Worm (Caenorhabditis elegans) whole organism, L2 larva: ENCODE results near the gene Y43F8B.18.

Experiments
- C34F6.9 ChIP-seq: fragments of 150-350 bp; optimal IDR thresholded peaks from 2 replicates; lab custom pipeline; 2014; ENCODE audit warnings: missing biosample characterization, missing genetic modification characterization
- F13H6.1 ChIP-seq: sonication (generic microtip); optimal IDR thresholded peaks from 2 replicates; lab custom pipeline; 2016; ENCODE audit warnings: missing genetic modification characterization, missing compliant biosample characterization
- R02D3.7 ChIP-seq: fragments of 150-350 bp; optimal IDR thresholded peaks from 2 replicates; lab custom pipeline; 2014; ENCODE audit warnings: missing biosample characterization, missing genetic modification characterization
- Y55F3AM.14 ChIP-seq: fragments of 200-800 bp; sonication (Bioruptor generic); optimal IDR thresholded peaks from 2 replicates; lab custom pipeline; 2018; ENCODE audit warnings: mild to moderate bottlenecking, missing genetic modification characterization, missing compliant biosample characterization
- ZK546.5 ChIP-seq: sonication (generic microtip); optimal IDR thresholded peaks from 2 replicates; lab custom pipeline; 2017; ENCODE audit warnings: missing biosample characterization, missing genetic modification characterization
- aly-2 ChIP-seq: fragments of 150-350 bp; optimal IDR thresholded peaks from 2 replicates; lab custom pipeline; 2014; ENCODE audit warnings: missing biosample characterization, missing genetic modification characterization
- blmp-1 ChIP-seq: sonication (generic microtip); optimal IDR thresholded peaks from 2 replicates; lab custom pipeline; 2017; ENCODE audit warnings: missing genetic modification characterization, mild to moderate bottlenecking, missing compliant biosample characterization, antibody characterized with exemption, moderate library complexity; ENCODE audit not compliant: insufficient read depth
- ceh-16 ChIP-seq: fragments of 150-350 bp; optimal IDR thresholded peaks from 2 replicates; lab custom pipeline; 2014; ENCODE audit warnings: missing biosample characterization, missing genetic modification characterization
- ceh-82 ChIP-seq: fragments of 150-350 bp; optimal IDR thresholded peaks from 2 replicates; lab custom pipeline; 2014; ENCODE audit warnings: missing biosample characterization, missing genetic modification characterization
- crh-2 ChIP-seq: sonication (generic microtip); optimal IDR thresholded peaks from 2 replicates; lab custom pipeline; 2017; ENCODE audit warnings: missing biosample characterization, missing genetic modification characterization
- egl-27 ChIP-seq: sonication (generic microtip); optimal IDR thresholded peaks from 3 replicates; lab custom pipeline; 2017; ENCODE audit warnings: missing biosample characterization, missing genetic modification reagents, missing genetic modification characterization
- elt-3 ChIP-seq: sonication (generic microtip); optimal IDR thresholded peaks from 2 replicates; lab custom pipeline; 2017; ENCODE audit warnings: missing biosample characterization, missing genetic modification characterization
- fos-1 ChIP-seq: fragments of 150-350 bp; optimal IDR thresholded peaks from 2 replicates; lab custom pipeline; 2014; ENCODE audit warnings: missing biosample characterization, missing genetic modification characterization
- gmeb-1 ChIP-seq: fragments of 150-350 bp; optimal IDR thresholded peaks from 2 replicates; lab custom pipeline; 2014; ENCODE audit warnings: missing biosample characterization, missing genetic modification characterization
- lin-11 ChIP-seq: fragments of 150-350 bp; sonication (generic microtip); optimal IDR thresholded peaks from 2 replicates; lab custom pipeline; 2014; ENCODE audit warnings: missing biosample characterization, missing genetic modification characterization, inconsistent platforms, mixed read lengths
- lin-13 ChIP-seq: fragments of 150-350 bp; optimal IDR thresholded peaks from 2 replicates; lab custom pipeline; 2014; ENCODE audit warnings: missing biosample characterization, missing genetic modification reagents, missing genetic modification characterization
- lin-39 ChIP-seq: fragments of 150-350 bp; optimal IDR thresholded peaks from 2 replicates; lab custom pipeline; 2014; ENCODE audit warnings: missing biosample characterization, missing genetic modification reagents, missing genetic modification characterization
- lsy-2 ChIP-seq, 2 experiments: fragments of 150-350 bp in 1 of 2; sonication (generic microtip) in 1 of 2; optimal IDR thresholded peaks; 2 replicates each; lab custom pipeline; 2014 to 2017; ENCODE audit warnings: missing biosample characterization in 2 of 2, missing genetic modification characterization in 2 of 2
- mab-5 ChIP-seq: fragments of 150-350 bp; optimal IDR thresholded peaks from 2 replicates; lab custom pipeline; 2014; ENCODE audit warnings: missing biosample characterization, missing genetic modification characterization
- mdl-1 ChIP-seq, 2 experiments: fragments of 150-350 bp in 1 of 2; sonication (generic microtip) in 1 of 2; optimal IDR thresholded peaks; 2 replicates each; lab custom pipeline; 2017; ENCODE audit warnings: missing biosample characterization in 2 of 2, missing genetic modification characterization in 2 of 2
- nhr-10 ChIP-seq: sonication (generic microtip); optimal IDR thresholded peaks from 2 replicates; lab custom pipeline; 2017; ENCODE audit warnings: missing biosample characterization, missing genetic modification characterization
- nhr-12 ChIP-seq: fragments of 150-350 bp; optimal IDR thresholded peaks from 2 replicates; lab custom pipeline; 2014; ENCODE audit warnings: missing biosample characterization, missing genetic modification characterization
- nhr-237 ChIP-seq: fragments of 150-350 bp; optimal IDR thresholded peaks from 2 replicates; lab custom pipeline; 2014; ENCODE audit warnings: missing biosample characterization, missing genetic modification characterization
- nhr-25 ChIP-seq: fragments of 150-350 bp; sonication (generic microtip); optimal IDR thresholded peaks from 3 replicates; lab custom pipeline; 2014; ENCODE audit warnings: missing biosample characterization, missing genetic modification characterization
- peb-1 ChIP-seq: fragments of 150-350 bp; optimal IDR thresholded peaks from 2 replicates; lab custom pipeline; 2014; ENCODE audit warnings: missing biosample characterization, missing genetic modification characterization
- sem-4 ChIP-seq: fragments of 150-350 bp; optimal IDR thresholded peaks from 2 replicates; lab custom pipeline; 2014; ENCODE audit warnings: missing biosample characterization, missing genetic modification reagents, missing genetic modification characterization
- sma-3 ChIP-seq: sonication (generic microtip); optimal IDR thresholded peaks from 2 replicates; lab custom pipeline; 2016; ENCODE audit warnings: missing genetic modification reagents, missing genetic modification characterization, missing compliant biosample characterization
- sma-9 ChIP-seq, 2 experiments: fragments of 150-350 bp in 1 of 2; sonication (generic microtip) in 1 of 2; optimal IDR thresholded peaks; 2 replicates each; lab custom pipeline; 2014 to 2016; ENCODE audit warnings: missing genetic modification characterization in 2 of 2, mild to moderate bottlenecking in 1 of 2, missing biosample characterization in 1 of 2, missing compliant biosample characterization in 1 of 2, missing genetic modification reagents in 1 of 2, moderate library complexity in 1 of 2
- snpc-4 ChIP-seq: fragments of 150-350 bp; optimal IDR thresholded peaks from 2 replicates; lab custom pipeline; 2014; ENCODE audit warnings: missing biosample characterization, missing genetic modification characterization
- unc-39 ChIP-seq: fragments of 150-350 bp; optimal IDR thresholded peaks from 2 replicates; lab custom pipeline; 2014; ENCODE audit warnings: missing biosample characterization, missing genetic modification characterization
- unc-55 ChIP-seq: fragments of 150-350 bp; sonication (generic microtip); optimal IDR thresholded peaks from 3 replicates; lab custom pipeline; 2014; ENCODE audit warnings: missing biosample characterization, missing genetic modification reagents, missing genetic modification characterization
- unc-62 ChIP-seq: fragments of 150-350 bp; optimal IDR thresholded peaks from 2 replicates; lab custom pipeline; 2014; ENCODE audit warnings: missing biosample characterization, missing genetic modification reagents, missing genetic modification characterization
- zag-1 ChIP-seq: fragments of 150-350 bp; optimal IDR thresholded peaks from 2 replicates; lab custom pipeline; 2014; ENCODE audit warnings: missing biosample characterization, missing genetic modification characterization
- ztf-1 ChIP-seq: fragments of 200-800 bp; sonication (Bioruptor generic); conservative IDR thresholded peaks from 2 replicates; pipeline ENCODE4 v1.3.6; 2022; ENCODE audit warnings: missing genetic modification characterization, missing compliant biosample characterization
- ztf-11 ChIP-seq: sonication (generic microtip); optimal IDR thresholded peaks from 2 replicates; lab custom pipeline; 2017; ENCODE audit warnings: missing biosample characterization, missing genetic modification characterization
- ztf-4 ChIP-seq: fragments of 150-350 bp; optimal IDR thresholded peaks from 2 replicates; lab custom pipeline; 2014; ENCODE audit warnings: missing biosample characterization, missing genetic modification characterization

Gene Y43F8B.18

DNA sequence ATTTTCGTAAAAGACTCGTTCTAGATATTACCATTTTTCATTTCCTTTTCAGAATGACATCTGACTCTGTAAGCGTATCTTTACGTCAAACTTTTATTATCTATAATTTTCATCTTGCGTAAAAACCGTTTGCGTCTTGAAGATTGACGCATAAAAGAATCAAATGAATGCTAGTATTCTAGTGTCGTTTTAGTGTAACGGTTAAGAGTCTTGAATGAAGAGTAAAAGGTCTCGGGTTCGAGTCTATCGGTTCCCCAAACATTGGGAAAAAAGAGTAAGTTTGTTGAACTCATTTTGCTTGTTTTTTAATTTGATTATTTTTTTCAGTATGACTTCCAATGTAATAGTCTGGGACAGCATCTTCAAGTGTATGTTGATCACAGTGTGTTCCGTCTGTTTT, 1.3 kb upstream of the Y43F8B.18 start, which contains the start of gene Y43F8B.17:
TSS of gene Y43F8B.17 (plus strand) at position 215 of the 400 bp plus-strand sequence.
- TF ChIP-seq R02D3.7 (tag; lab: Kevin White, UChicago) = no peak
- no peak for TF ChIP-seq sma-3 (GFP tag; lab: Kevin White, UChicago)
- no peak for TF ChIP-seq egl-27 (tag; lab: Kevin White, UChicago)

DNA sequence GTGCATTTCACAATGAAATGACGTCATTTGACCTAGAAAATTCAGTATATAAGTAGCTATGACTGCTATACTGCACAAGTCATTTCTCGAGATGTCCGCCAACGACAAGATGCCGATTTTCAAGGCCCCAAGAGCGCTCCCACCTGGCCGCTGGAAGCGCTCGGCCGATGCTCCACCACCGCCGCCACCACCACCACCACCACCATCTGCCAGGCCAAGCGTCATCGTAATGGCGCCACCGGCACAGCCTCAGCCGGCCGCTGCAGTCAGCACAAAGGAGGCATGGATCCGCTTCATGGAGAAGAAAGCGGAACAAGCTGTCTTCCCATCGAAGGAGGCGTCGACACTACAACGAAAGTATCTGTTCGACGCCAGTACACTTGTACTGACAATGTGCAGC, 529 bp upstream of the Y43F8B.18 start, which contains the start of gene Y43F8B.28:
TSS of gene Y43F8B.28 (plus strand) at position 59 of the 400 bp plus-strand sequence.
- TF ChIP-seq ceh-82 (tag; lab: Kevin White, UChicago) (no peak), lsy-2 (tag; optimal IDR thresholded peaks at IDR 0.05; lab: Kevin White, UChicago) (no peak), ZK546.5 (tag; lab: Kevin White, UChicago) (no peak), nhr-237 (no peak), ztf-11 (tag; lab: Kevin White, UChicago) (no peak), blmp-1 (no peak), nhr-12 (tag; lab: Kevin White, UChicago) (no peak), lin-13 (GFP tag; lab: Kevin White, UChicago) (no peak), zag-1 (no peak), ztf-4 (tag; lab: Kevin White, UChicago) (no peak), F13H6.1 (tag; lab: Kevin White, UChicago) (no peak), unc-39 (tag; lab: Kevin White, UChicago) (no peak), C34F6.9 (tag; lab: Kevin White, UChicago) (no peak), ztf-1 (GFP tag; lab: Robert Waterston, UW) (no peak), lin-11 (tag; lab: Kevin White, UChicago) (no peak), unc-55 (GFP tag; lab: Kevin White, UChicago) (no peak), mab-5 (no peak), sem-4 (tag; lab: Kevin White, UChicago) (no peak), nhr-25 (tag; lab: Kevin White, UChicago) (no peak), aly-2 (tag; lab: Kevin White, UChicago) (no peak)

- no peak for TF ChIP-seq egl-27 (tag; lab: Kevin White, UChicago)
- no peak for TF ChIP-seq snpc-4 (tag; lab: Kevin White, UChicago)
- TF ChIP-seq lin-39 (tag; lab: Kevin White, UChicago) = no peak
- TF ChIP-seq unc-55 (GFP tag; lab: Kevin White, UChicago) = no peak
- TF ChIP-seq gmeb-1 (tag; lab: Kevin White, UChicago) = no peak
- TF ChIP-seq ZK546.5 (tag; lab: Kevin White, UChicago) = no peak
- no peak for TF ChIP-seq blmp-1
- TF ChIP-seq elt-3 (tag; lab: Kevin White, UChicago) = no peak
- no peak for TF ChIP-seq ceh-16 (tag; lab: Kevin White, UChicago)
- no peak for TF ChIP-seq mab-5
- TF ChIP-seq sma-9 (GFP tag; optimal IDR thresholded peaks at IDR 0.05; lab: Kevin White, UChicago) = no peak
- TF ChIP-seq sma-9 (tag; optimal IDR thresholded peaks at IDR 0.05; lab: Kevin White, UChicago) = no peak
- TF ChIP-seq nhr-10 (tag; lab: Kevin White, UChicago) = no peak
- no peak for TF ChIP-seq fos-1
Observed at ce11 chrV:19490461-19490860, 4.7 kb downstream of the Y43F8B.18 start, which contains the start of gene Y43F8B.7. TSS of gene Y43F8B.7 (plus strand) at chrV:19490761.

DNA sequence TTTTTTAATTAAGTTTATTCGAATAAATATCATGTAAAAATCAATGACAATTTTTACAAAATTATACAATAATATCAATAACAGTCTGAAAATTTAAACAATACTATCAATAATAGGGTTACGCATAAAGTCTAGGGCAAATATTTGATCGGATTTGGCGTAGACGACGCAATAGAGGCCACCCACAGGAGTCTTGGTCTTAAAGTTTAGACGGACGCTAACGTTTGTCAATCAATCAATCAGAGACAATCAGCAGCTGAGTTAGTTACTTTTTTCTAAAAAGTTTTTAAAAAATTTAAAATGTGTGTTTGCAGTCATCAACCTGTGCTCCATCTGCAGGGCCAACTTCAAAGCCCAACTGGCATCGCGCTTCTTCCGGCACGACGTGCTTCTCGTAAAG, 5.5 kb downstream of the Y43F8B.18 start, which contains the start of gene Y43F8B.29:
TSS of gene Y43F8B.29 (plus strand) at position 301 of the 400 bp plus-strand sequence.
- no peak for TF ChIP-seq nhr-237
- no peak for TF ChIP-seq elt-3 (tag; lab: Kevin White, UChicago)
- no peak for TF ChIP-seq gmeb-1 (tag; lab: Kevin White, UChicago)
- no peak for TF ChIP-seq ztf-1 (GFP tag; lab: Robert Waterston, UW)
- TF ChIP-seq unc-39 (tag; lab: Kevin White, UChicago) = no peak
- no peak for TF ChIP-seq lin-11 (tag; lab: Kevin White, UChicago)
- TF ChIP-seq peb-1 (tag; lab: Kevin White, UChicago) = no peak
- no peak for TF ChIP-seq lin-13 (GFP tag; lab: Kevin White, UChicago)
- no peak for TF ChIP-seq aly-2 (tag; lab: Kevin White, UChicago)
- TF ChIP-seq zag-1 = no peak
- TF ChIP-seq mdl-1 (tag; optimal IDR thresholded peaks at IDR 0.05; lab: Kevin White, UChicago) = no peak
- TF ChIP-seq egl-27 (tag; lab: Kevin White, UChicago) = no peak
- TF ChIP-seq Y55F3AM.14 (GFP tag; lab: Kevin White, UChicago) = no peak
- no peak for TF ChIP-seq lin-39 (tag; lab: Kevin White, UChicago)
- TF ChIP-seq snpc-4 (tag; lab: Kevin White, UChicago) = no peak
- TF ChIP-seq nhr-10 (tag; lab: Kevin White, UChicago) = no peak
- TF ChIP-seq unc-62 (GFP tag; lab: Kevin White, UChicago) = no peak
- TF ChIP-seq C34F6.9 (tag; lab: Kevin White, UChicago) = no peak
- no peak for TF ChIP-seq crh-2
